Fruit fly (Drosophila melanogaster) whole organism, embryonic: Measurements from ENCODE around the gene CG3149.

ENCODE experiments used
- Antp ChIP-seq: fragments of 200-800 bp; sonication (Bioruptor generic); optimal IDR thresholded peaks from 3 replicates; lab custom pipeline; 2016; ENCODE audit warnings: missing biosample characterization, missing genetic modification characterization
- CG10565 ChIP-seq: fragments of 200-800 bp; sonication (Bioruptor generic); optimal IDR thresholded peaks from 3 replicates; lab custom pipeline; 2016; ENCODE audit warnings: missing biosample characterization, mild to moderate bottlenecking, missing genetic modification characterization
- CG14050 ChIP-seq: fragments of 200-800 bp; sonication (Bioruptor generic); IDR thresholded peaks from 3 replicates; pipeline ENCODE4 v1.3.6; 2022; ENCODE audit warnings: missing biosample characterization, missing genetic modification characterization
- CG14441 ChIP-seq: fragments of 200-800 bp; sonication (Bioruptor generic); IDR thresholded peaks from 2 replicates; pipeline ENCODE4 v1.3.6; 2022; ENCODE audit warnings: missing biosample characterization, missing genetic modification characterization
- CG15514 ChIP-seq: fragments of 200-800 bp; sonication (Bioruptor generic); optimal IDR thresholded peaks from 3 replicates; lab custom pipeline; 2017; ENCODE audit warnings: missing biosample characterization, missing genetic modification characterization, mild to moderate bottlenecking, moderate library complexity, missing genetic modification reagents
- CG15696 ChIP-seq: fragments of 200-800 bp; sonication (Bioruptor generic); optimal IDR thresholded peaks from 2 replicates; lab custom pipeline; 2019; ENCODE audit warnings: missing biosample characterization, mild to moderate bottlenecking, missing genetic modification characterization, moderate library complexity
- CG17568 ChIP-seq: fragments of 200-800 bp; sonication (Bioruptor generic); optimal IDR thresholded peaks from 2 replicates; lab custom pipeline; 2018; ENCODE audit warnings: missing biosample characterization, mild to moderate bottlenecking, missing genetic modification characterization, moderate library complexity
- CG17802 ChIP-seq: fragments of 200-800 bp; sonication (Bioruptor generic); optimal IDR thresholded peaks from 2 replicates; lab custom pipeline; 2018; ENCODE audit warnings: missing biosample characterization, mild to moderate bottlenecking, missing genetic modification characterization, moderate library complexity
- CG1792 ChIP-seq: fragments of 200-800 bp; sonication (Bioruptor generic); optimal IDR thresholded peaks from 2 replicates; lab custom pipeline; 2016; ENCODE audit warnings: missing biosample characterization, missing genetic modification characterization
- CG18011 ChIP-seq: fragments of 200-800 bp; sonication (Bioruptor generic); optimal IDR thresholded peaks from 2 replicates; lab custom pipeline; 2017; ENCODE audit warnings: missing biosample characterization, missing genetic modification characterization, mild to moderate bottlenecking, moderate library complexity, missing genotype
- CG30431 ChIP-seq: fragments of 200-800 bp; sonication (Bioruptor generic); optimal IDR thresholded peaks from 2 replicates; lab custom pipeline; 2017; ENCODE audit warnings: missing biosample characterization, missing genetic modification characterization
- CG31365 ChIP-seq: fragments of 200-800 bp; sonication (Bioruptor generic); optimal IDR thresholded peaks from 2 replicates; lab custom pipeline; 2018; ENCODE audit warnings: missing biosample characterization, mild to moderate bottlenecking, missing genetic modification characterization
- CG43689 ChIP-seq: fragments of 200-800 bp; sonication (Bioruptor generic); IDR thresholded peaks from 2 replicates; pipeline ENCODE4 v1.3.6; 2022; ENCODE audit warnings: missing biosample characterization, missing genetic modification characterization
- CG4617 ChIP-seq: fragments of 200-800 bp; sonication (Bioruptor generic); optimal IDR thresholded peaks from 3 replicates; lab custom pipeline; 2016; ENCODE audit warnings: missing biosample characterization, missing genetic modification characterization, borderline replicate concordance
- CG6175 ChIP-seq: fragments of 200-800 bp; sonication (Bioruptor generic); IDR thresholded peaks from 3 replicates; pipeline ENCODE4 v1.3.6; 2022; ENCODE audit warnings: missing biosample characterization, missing genetic modification characterization
- CG8765 ChIP-seq: fragments of 200-800 bp; sonication (Bioruptor generic); IDR thresholded peaks from 2 replicates; pipeline ENCODE4 v1.3.6; 2022; ENCODE audit warnings: missing biosample characterization, missing genetic modification characterization
- CG9817 ChIP-seq: fragments of 200-800 bp; sonication (Bioruptor generic); optimal IDR thresholded peaks from 2 replicates; lab custom pipeline; 2018; ENCODE audit warnings: missing biosample characterization, mild to moderate bottlenecking, missing genetic modification characterization, moderate library complexity
- CoRest ChIP-seq: fragments of 200-800 bp; sonication (Bioruptor generic); optimal IDR thresholded peaks from 3 replicates; lab custom pipeline; 2018; ENCODE audit warnings: missing biosample characterization, mild to moderate bottlenecking, missing genetic modification characterization, moderate library complexity
- Dek ChIP-seq: fragments of 200-800 bp; sonication (Bioruptor generic); optimal IDR thresholded peaks from 3 replicates; lab custom pipeline; 2019; ENCODE audit warnings: missing biosample characterization, mild to moderate bottlenecking, missing genetic modification characterization, moderate library complexity
- Fer3 ChIP-seq: fragments of 200-800 bp; sonication (Bioruptor generic); optimal IDR thresholded peaks from 2 replicates; lab custom pipeline; 2018; ENCODE audit warnings: missing biosample characterization, mild to moderate bottlenecking, missing genetic modification characterization, moderate library complexity
- GATAe ChIP-seq: fragments of 200-800 bp; sonication (Bioruptor generic); conservative IDR thresholded peaks from 2 replicates; pipeline ENCODE4 v1.3.6; 2022; ENCODE audit warnings: missing biosample characterization, missing genetic modification characterization
- HLH4C ChIP-seq: fragments of 200-800 bp; sonication (Bioruptor generic); IDR thresholded peaks from 3 replicates; pipeline ENCODE4 v1.3.6; 2022; ENCODE audit warnings: missing biosample characterization, missing genetic modification characterization; ENCODE audit not compliant: partially characterized antibody
- HLH54F ChIP-seq: fragments of 200-800 bp; sonication (Bioruptor generic); optimal IDR thresholded peaks from 3 replicates; lab custom pipeline; 2016; ENCODE audit warnings: missing biosample characterization, missing genetic modification characterization
- Hsf ChIP-seq: fragments of 200-800 bp; sonication (Bioruptor generic); optimal IDR thresholded peaks from 3 replicates; lab custom pipeline; 2016; ENCODE audit warnings: missing biosample characterization, missing genetic modification characterization
- Lhr ChIP-seq: fragments of 200-800 bp; sonication (Bioruptor generic); optimal IDR thresholded peaks from 3 replicates; lab custom pipeline; 2017; ENCODE audit warnings: mild to moderate bottlenecking, missing biosample characterization, missing genetic modification reagents, missing genetic modification characterization
- Lpt ChIP-seq: fragments of >200 bp; optimal IDR thresholded peaks from 2 replicates; lab custom pipeline; 2018; ENCODE audit warnings: missing biosample characterization, missing genetic modification characterization
- MBD-R2 ChIP-seq: fragments of 200-800 bp; sonication (Bioruptor generic); IDR thresholded peaks from 2 replicates; pipeline ENCODE4 v1.3.6; 2022; ENCODE audit warnings: missing biosample characterization, missing genetic modification characterization
- Mad ChIP-seq: fragments of 200-800 bp; sonication (Bioruptor generic); optimal IDR thresholded peaks from 2 replicates; lab custom pipeline; 2016; ENCODE audit warnings: missing biosample characterization, missing genetic modification characterization
- NFAT ChIP-seq: fragments of 200-800 bp; sonication (Bioruptor generic); IDR thresholded peaks from 2 replicates; pipeline ENCODE4 v1.3.6; 2022; ENCODE audit warnings: missing biosample characterization, missing genetic modification characterization
- PHDP ChIP-seq: fragments of 200-800 bp; sonication (Bioruptor generic); optimal IDR thresholded peaks from 3 replicates; lab custom pipeline; 2018; ENCODE audit warnings: missing biosample characterization, mild to moderate bottlenecking, missing genetic modification characterization, moderate library complexity
- Side ChIP-seq: fragments of 200-800 bp; sonication (Bioruptor generic); optimal IDR thresholded peaks from 2 replicates; lab custom pipeline; 2016; ENCODE audit warnings: missing biosample characterization, missing genetic modification characterization
- Sry-δ ChIP-seq: fragments of 200-800 bp; sonication (Bioruptor generic); optimal IDR thresholded peaks from 2 replicates; lab custom pipeline; 2016; ENCODE audit warnings: missing biosample characterization, missing genetic modification characterization
- Stat92E ChIP-seq, 3 experiments: fragments of >200 bp in 2 of 3; fragments of 200-800 bp in 1 of 3; sonication (Bioruptor generic) in 1 of 3; optimal IDR thresholded peaks; 2 replicates each; lab custom pipeline; 2017 to 2019; ENCODE audit warnings: missing biosample characterization in 3 of 3, missing genetic modification characterization in 3 of 3, mild to moderate bottlenecking in 1 of 3, moderate library complexity in 1 of 3
- cato ChIP-seq: fragments of 200-800 bp; sonication (Bioruptor generic); optimal IDR thresholded peaks from 2 replicates; lab custom pipeline; 2016; ENCODE audit warnings: missing biosample characterization, missing genetic modification characterization, borderline replicate concordance
- caup ChIP-seq: fragments of 200-800 bp; sonication (Bioruptor generic); optimal IDR thresholded peaks from 3 replicates; lab custom pipeline; 2017; ENCODE audit warnings: missing biosample characterization, mild to moderate bottlenecking, missing genetic modification characterization, moderate library complexity; ENCODE audit not compliant: severe bottlenecking
- cg ChIP-seq: fragments of 200-800 bp; sonication (Bioruptor generic); optimal IDR thresholded peaks from 3 replicates; lab custom pipeline; 2019; ENCODE audit warnings: missing biosample characterization, mild to moderate bottlenecking, missing genetic modification characterization, moderate library complexity
- crc ChIP-seq: fragments of 200-800 bp; sonication (Bioruptor generic); optimal IDR thresholded peaks from 2 replicates; lab custom pipeline; 2016; ENCODE audit warnings: missing biosample characterization, missing genetic modification characterization
- dmrt11E ChIP-seq: fragments of 200-800 bp; sonication (Bioruptor generic); optimal IDR thresholded peaks from 3 replicates; lab custom pipeline; 2018; ENCODE audit warnings: missing biosample characterization, mild to moderate bottlenecking, missing genetic modification characterization, moderate library complexity
- exex ChIP-seq: fragments of 200-800 bp; sonication (Bioruptor generic); optimal IDR thresholded peaks from 4 replicates; lab custom pipeline; 2018; ENCODE audit warnings: missing biosample characterization, mild to moderate bottlenecking, missing genetic modification characterization, moderate library complexity
- eyg ChIP-seq: fragments of 200-800 bp; sonication (Bioruptor generic); optimal IDR thresholded peaks from 3 replicates; lab custom pipeline; 2016; ENCODE audit warnings: missing biosample characterization, missing genetic modification characterization
- fu2 ChIP-seq: fragments of 200-800 bp; sonication (Bioruptor generic); optimal IDR thresholded peaks from 2 replicates; lab custom pipeline; 2016; ENCODE audit warnings: missing biosample characterization, missing genetic modification characterization
- gt ChIP-seq: fragments of 200-800 bp; sonication (Bioruptor generic); IDR thresholded peaks from 2 replicates; pipeline ENCODE4 v1.3.6; 2022; ENCODE audit warnings: missing biosample characterization, missing genetic modification characterization
- hkb ChIP-seq, 2 experiments: fragments of 200-800 bp in 1 of 2; fragments of >200 bp in 1 of 2; sonication (Bioruptor generic) in 1 of 2; IDR thresholded peaks in 1 of 2; optimal IDR thresholded peaks in 1 of 2; 2 replicates each; pipeline versions ENCODE4 v1.3.6 to Lab custom; 2017 to 2022; ENCODE audit warnings: missing biosample characterization in 1 of 2, missing genetic modification characterization in 1 of 2
- luna ChIP-seq: fragments of 200-800 bp; sonication (Bioruptor generic); optimal IDR thresholded peaks from 2 replicates; lab custom pipeline; 2016; ENCODE audit warnings: missing biosample characterization, missing genetic modification characterization
- oc ChIP-seq: fragments of 200-800 bp; sonication (Bioruptor generic); optimal IDR thresholded peaks from 2 replicates; lab custom pipeline; 2018; ENCODE audit warnings: missing biosample characterization, mild to moderate bottlenecking, missing genetic modification characterization, moderate library complexity
- org-1 ChIP-seq: fragments of 200-800 bp; sonication (Bioruptor generic); optimal IDR thresholded peaks from 2 replicates; lab custom pipeline; 2017; ENCODE audit warnings: missing biosample characterization, missing genetic modification characterization
- pum ChIP-seq: fragments of 200-800 bp; sonication (Bioruptor generic); optimal IDR thresholded peaks from 2 replicates; lab custom pipeline; 2016; ENCODE audit warnings: missing biosample characterization, missing genetic modification characterization
- slp2 ChIP-seq: fragments of 200-800 bp; sonication (Bioruptor generic); optimal IDR thresholded peaks from 2 replicates; lab custom pipeline; 2016; ENCODE audit warnings: missing biosample characterization, missing genetic modification characterization
- tna ChIP-seq: fragments of 200-800 bp; sonication (Bioruptor generic); IDR thresholded peaks from 2 replicates; pipeline ENCODE4 v1.3.6; 2022; ENCODE audit warnings: missing biosample characterization, missing genetic modification characterization; ENCODE audit not compliant: partially characterized antibody
- yki ChIP-seq: fragments of >200 bp; optimal IDR thresholded peaks from 3 replicates; lab custom pipeline; 2018

The CG3149 gene

dm6 chrX:5671537-5672029, 23.4 kb downstream of the CG3149 start, which contains the start of gene Rab18 (continued):
- TF ChIP-seq hkb (optimal IDR thresholded peaks at IDR 0.05; lab: Kevin White, UChicago), result no peak
- TF ChIP-seq hkb (GFP tag; IDR thresholded peaks at IDR 0.05; lab: Robert Waterston, UW), result peak; percentile 29; the same call in 1 of the 2 replicates
- TF ChIP-seq exex, result no peak
- no peak for TF ChIP-seq CG18011
- no peak for TF ChIP-seq caup (GFP tag; lab: Kevin White, UChicago)
- no peak for TF ChIP-seq CG6175 (GFP tag; lab: Robert Waterston, UW)
- peak; percentile 40 for TF ChIP-seq CG9817 (tag; lab: Kevin White, UChicago)
- TF ChIP-seq Antp (GFP tag; lab: Kevin White, UChicago), result peak; percentile 37
- TF ChIP-seq CG17802 (tag; lab: Kevin White, UChicago), result no peak
- no peak for TF ChIP-seq Mad
- no peak for TF ChIP-seq crc
- TF ChIP-seq GATAe (GFP tag; lab: Robert Waterston, UW), result no peak
- no peak for TF ChIP-seq CG1792
- peak; percentile 37; the same call in 1 of the 2 replicates for TF ChIP-seq CG14441 (GFP tag; lab: Robert Waterston, UW)
- no peak for TF ChIP-seq CG17568
- TF ChIP-seq eyg (GFP tag; lab: Kevin White, UChicago), result no peak
- TF ChIP-seq gt, result no peak
- TF ChIP-seq CoRest (tag; lab: Kevin White, UChicago), result peak; percentile 35
- peak; percentile 72 for TF ChIP-seq NFAT (GFP tag; lab: Robert Waterston, UW)
- peak; percentile 87 for TF ChIP-seq Sry-δ (GFP tag; lab: Kevin White, UChicago)
- 0 out of 2 replicates have a peak, but pooled peaks have one; percentile 21 for TF ChIP-seq CG8765
- TF ChIP-seq HLH54F (GFP tag; lab: Kevin White, UChicago), result peak; percentile 46
- TF ChIP-seq slp2 (GFP tag; lab: Kevin White, UChicago), result peak; percentile 52
- no peak for TF ChIP-seq dmrt11E
- TF ChIP-seq CG31365 (tag; lab: Kevin White, UChicago), result no peak
- TF ChIP-seq cato (GFP tag; lab: Kevin White, UChicago), result no peak
- peak; percentile 27 for TF ChIP-seq Hsf (GFP tag; lab: Kevin White, UChicago)
- no peak for TF ChIP-seq Dek (tag; lab: Kevin White, UChicago)
- TF ChIP-seq oc (tag; lab: Kevin White, UChicago), result no peak
- peak; percentile 36 for TF ChIP-seq Lhr (GFP tag; lab: Kevin White, UChicago)
- peak; percentile 97 for TF ChIP-seq CG15514 (GFP tag; lab: Kevin White, UChicago)
- peak; percentile 20 for TF ChIP-seq fu2 (GFP tag; lab: Kevin White, UChicago)
- TF ChIP-seq HLH4C (GFP tag; lab: Robert Waterston, UW), result peak; percentile 35; the same call in 1 of the 3 replicates
- no peak for TF ChIP-seq Stat92E (GFP tag; optimal IDR thresholded peaks at IDR 0.05; lab: Kevin White, UChicago)
- no peak for TF ChIP-seq tna (GFP tag; lab: Robert Waterston, UW)
- TF ChIP-seq CG30431, result no peak
- TF ChIP-seq CG15696, result no peak
- no peak for TF ChIP-seq Fer3 (tag; lab: Kevin White, UChicago)
- no peak for TF ChIP-seq cg (GFP tag; lab: Kevin White, UChicago)
- TF ChIP-seq CG10565 (GFP tag; lab: Kevin White, UChicago), result no peak
- TF ChIP-seq CG43689 (GFP tag; lab: Robert Waterston, UW), result no peak
- no peak for TF ChIP-seq org-1 (GFP tag; lab: Kevin White, UChicago)
- TF ChIP-seq MBD-R2 (GFP tag; lab: Robert Waterston, UW), result peak; percentile 83
- TF ChIP-seq CG14050 (GFP tag; lab: Robert Waterston, UW), result no peak
- TF ChIP-seq luna (GFP tag; lab: Kevin White, UChicago), result no peak
- TF ChIP-seq CG4617 (GFP tag; lab: Kevin White, UChicago), result peak; percentile 3
- TF ChIP-seq PHDP (tag; lab: Kevin White, UChicago), result no peak
- peak; percentile 3 for TF ChIP-seq Side (GFP tag; lab: Kevin White, UChicago)
- no peak for TF ChIP-seq yki (lab: Kevin White, UChicago)
- no peak for TF ChIP-seq Lpt (GFP tag; lab: Kevin White, UChicago)
- TF ChIP-seq pum (GFP tag; lab: Kevin White, UChicago), result peak; percentile 27
